Fruit fly (Drosophila melanogaster) whole organism, pupa: Measurements from ENCODE around the gene RpS28b.

ENCODE experiments used
- CG12605 ChIP-seq: fragments of 200-800 bp; sonication (Bioruptor generic); IDR thresholded peaks from 2 replicates; pipeline ENCODE4 v1.3.6; 2022; ENCODE audit warnings: missing biosample characterization, missing genetic modification characterization
- CG8159 ChIP-seq: fragments of 200-800 bp; sonication (Bioruptor generic); optimal IDR thresholded peaks from 3 replicates; lab custom pipeline; 2018; ENCODE audit warnings: missing biosample characterization, mild to moderate bottlenecking, missing genetic modification characterization, moderate library complexity
- D1 ChIP-seq: fragments of 200-800 bp; sonication (Bioruptor generic); optimal IDR thresholded peaks from 2 replicates; lab custom pipeline; 2018; ENCODE audit warnings: missing biosample characterization, mild to moderate bottlenecking, missing genetic modification characterization, moderate library complexity
- Pif1A ChIP-seq: fragments of 200-800 bp; sonication (Bioruptor generic); optimal IDR thresholded peaks from 3 replicates; lab custom pipeline; 2016; ENCODE audit warnings: missing biosample characterization, missing genetic modification characterization
- Snoo ChIP-seq: fragments of 200-800 bp; sonication (Bioruptor generic); optimal IDR thresholded peaks from 3 replicates; lab custom pipeline; 2017; ENCODE audit warnings: missing biosample characterization, mild to moderate bottlenecking, missing genetic modification characterization, inconsistent platforms

- TF ChIP-seq Snoo (tag; lab: Kevin White, UChicago) (no peak), D1 (no peak), CG12605 (no peak), Pif1A (GFP tag; lab: Kevin White, UChicago) (no peak), CG8159 (no peak)
These were observed 20.9 kb upstream of the RpS28b start, which contains the start of gene CG34026 for dm6 chrX:9533518-9533917.
